Worm (Caenorhabditis elegans) whole organism, early embryonic: ENCODE measurements around the gene pqn-37.

Source experiments
- B0310.2 ChIP-seq: sonication (generic microtip); optimal IDR thresholded peaks from 2 replicates; lab custom pipeline; 2016; ENCODE audit warnings: mild to moderate bottlenecking, missing genetic modification characterization, missing compliant biosample characterization
- F13C5.2 ChIP-seq: sonication (generic microtip); optimal IDR thresholded peaks from 2 replicates; lab custom pipeline; 2017; ENCODE audit warnings: mild to moderate bottlenecking, missing genetic modification characterization, inconsistent platforms, missing compliant biosample characterization
- aly-1 ChIP-seq: sonication (generic microtip); optimal IDR thresholded peaks from 2 replicates; lab custom pipeline; 2016; ENCODE audit warnings: missing genetic modification characterization, missing compliant biosample characterization
- ama-1 ChIP-seq: fragments of 150-350 bp; optimal IDR thresholded peaks from 2 replicates; lab custom pipeline; 2014
- ceh-13 ChIP-seq: fragments of 200-800 bp; sonication (Bioruptor generic); optimal IDR thresholded peaks from 2 replicates; lab custom pipeline; 2018; ENCODE audit warnings: mild to moderate bottlenecking, missing genetic modification characterization, missing compliant biosample characterization
- ceh-36 ChIP-seq: sonication (generic microtip); optimal IDR thresholded peaks from 2 replicates; lab custom pipeline; 2016; ENCODE audit warnings: missing genetic modification characterization, inconsistent platforms, missing compliant biosample characterization
- ets-7 ChIP-seq: sonication (generic microtip); optimal IDR thresholded peaks from 2 replicates; lab custom pipeline; 2016; ENCODE audit warnings: missing genotype, missing genetic modification characterization, missing compliant biosample characterization
- flt-1 ChIP-seq: fragments of 200-800 bp; sonication (Bioruptor generic); IDR thresholded peaks from 2 replicates; pipeline ENCODE4 v1.3.6; 2022; ENCODE audit warnings: missing genetic modification characterization, missing compliant biosample characterization
- hmbx-1 ChIP-seq: sonication (generic microtip); optimal IDR thresholded peaks from 2 replicates; lab custom pipeline; 2016; ENCODE audit warnings: mild to moderate bottlenecking, missing genetic modification characterization, missing compliant biosample characterization
- hmg-4 ChIP-seq: fragments of 200-800 bp; sonication (Bioruptor generic); optimal IDR thresholded peaks from 2 replicates; lab custom pipeline; 2018; ENCODE audit warnings: mild to moderate bottlenecking, missing genetic modification characterization, missing compliant biosample characterization
- hnd-1 ChIP-seq: sonication (generic microtip); optimal IDR thresholded peaks from 2 replicates; lab custom pipeline; 2016; ENCODE audit warnings: missing genetic modification characterization, missing compliant biosample characterization
- scrt-1 ChIP-seq: fragments of 200-800 bp; sonication (Bioruptor generic); IDR thresholded peaks from 2 replicates; pipeline ENCODE4 v1.3.6; 2022; ENCODE audit warnings: missing genetic modification characterization, missing compliant biosample characterization
- sea-1 ChIP-seq: fragments of 200-800 bp; sonication (Bioruptor generic); conservative IDR thresholded peaks from 2 replicates; pipeline ENCODE4 v1.3.6; 2022; ENCODE audit warnings: missing genetic modification characterization, missing compliant biosample characterization
- tra-4 ChIP-seq: sonication (generic microtip); optimal IDR thresholded peaks from 2 replicates; lab custom pipeline; 2017; ENCODE audit warnings: missing genetic modification characterization, missing compliant biosample characterization

ce11 chrX:3197319-3197718, 53.0 kb downstream of the pqn-37 start:
- no peak for TF ChIP-seq F13C5.2
- TF ChIP-seq scrt-1 (GFP tag; lab: Robert Waterston, UW) = no peak
- no peak for TF ChIP-seq hnd-1
- no peak for TF ChIP-seq ama-1
- no peak for TF ChIP-seq ceh-36 (tag; lab: Kevin White, UChicago)
- TF ChIP-seq ceh-13 (GFP tag; lab: Kevin White, UChicago) = no peak
- no peak for TF ChIP-seq aly-1 (tag; lab: Kevin White, UChicago)
- TF ChIP-seq hmg-4 (GFP tag; lab: Kevin White, UChicago) = no peak
- TF ChIP-seq sea-1 (GFP tag; lab: Robert Waterston, UW) = no peak
- TF ChIP-seq tra-4 (tag; lab: Kevin White, UChicago) = no peak
- TF ChIP-seq hmbx-1 (tag; lab: Kevin White, UChicago) = no peak
- no peak for TF ChIP-seq flt-1 (GFP tag; lab: Robert Waterston, UW)
- TF ChIP-seq B0310.2 (tag; lab: Kevin White, UChicago) = no peak
- TF ChIP-seq ets-7 = no peak
